Fruit fly (Drosophila melanogaster) whole organism: ENCODE measurements around the gene CG7453.

Source experiments
- psq ChIP-seq: fragments of >200 bp; optimal IDR thresholded peaks from 2 replicates; lab custom pipeline; 2017
- usp ChIP-seq: fragments of >200 bp; optimal IDR thresholded peaks from 2 replicates; lab custom pipeline; 2017; ENCODE audit warnings: missing biosample characterization, missing genetic modification characterization, mixed read lengths

- TF ChIP-seq usp (GFP tag; lab: Kevin White, UChicago) (no peak), psq (lab: Kevin White, UChicago) (no peak)
Observed at dm6 chrX:19215215-19215614, 35.2 kb downstream of the CG7453 start, which contains the start of gene Muc18B.
